Worm (Caenorhabditis elegans): ENCODE measurements around the gene immt-2.

The immt-2 gene

ce11 chrV:16788967-16789366 lies at the start of gene immt-2:
Gene immt-2 (plus strand): TSS chrV:16789267.
- TF ChIP-seq ceh-19 (GFP tag; optimal IDR thresholded peaks at IDR 0.05) (no peak), nhr-11 (tag; optimal IDR thresholded peaks at IDR 0.05) (no peak), hlh-13 (GFP tag; optimal IDR thresholded peaks at IDR 0.05) (no peak), unc-55 (GFP tag; optimal IDR thresholded peaks at IDR 0.05) (no peak), tbx-7 (tag; optimal IDR thresholded peaks at IDR 0.05) (no peak), lim-6 (tag; optimal IDR thresholded peaks at IDR 0.05) (no peak), eyg-1 (tag; optimal IDR thresholded peaks at IDR 0.05) (no peak), mec-3 (tag; optimal IDR thresholded peaks at IDR 0.05; ENCODE audit: borderline replicate concordance) (no peak), hlh-6 (tag; optimal IDR thresholded peaks at IDR 0.05) (no peak), ahr-1 (tag; optimal IDR thresholded peaks at IDR 0.05) (no peak), unc-3 (GFP tag; conservative IDR thresholded peaks at IDR 0.05) (no peak), unc-3 (tag; optimal IDR thresholded peaks at IDR 0.05) (no peak), elt-4 (tag; optimal IDR thresholded peaks at IDR 0.05) (no peak), Y22D7AL.16 (tag; optimal IDR thresholded peaks at IDR 0.05) (no peak), pha-2 (tag; optimal IDR thresholded peaks at IDR 0.05) (no peak), fkh-10 (GFP tag; optimal IDR thresholded peaks at IDR 0.05) (no peak), sdc-2 (tag; optimal IDR thresholded peaks at IDR 0.05) (no peak), elt-2 (tag; optimal IDR thresholded peaks at IDR 0.05) (no peak), rnt-1 (tag; optimal IDR thresholded peaks at IDR 0.05) (no peak), sox-2 (GFP tag; IDR thresholded peaks at IDR 0.05) (no peak)

ce11 chrV:16742123-16742522 lies 46.9 kb upstream of the immt-2 start, which contains the start of gene T25E12.6:
Gene T25E12.6 (plus strand): TSS chrV:16742423.
- TF ChIP-seq hlh-13 (GFP tag; optimal IDR thresholded peaks at IDR 0.05) (no peak), ets-4 (tag; optimal IDR thresholded peaks at IDR 0.05) (no peak), pax-1 (tag; optimal IDR thresholded peaks at IDR 0.05) (no peak), sox-2 (GFP tag; IDR thresholded peaks at IDR 0.05) (no peak), nfya-1 (tag; optimal IDR thresholded peaks at IDR 0.05) (no peak), syd-9 (tag; optimal IDR thresholded peaks at IDR 0.05) (no peak)

- TF ChIP-seq hlh-8 (tag; optimal IDR thresholded peaks at IDR 0.05) = no peak
- TF ChIP-seq hlh-15 (tag; optimal IDR thresholded peaks at IDR 0.05) = no peak
- no peak for TF ChIP-seq rnt-1 (tag; optimal IDR thresholded peaks at IDR 0.05)
- no peak for TF ChIP-seq pha-4 (tag; optimal IDR thresholded peaks at IDR 0.05)
- no peak for TF ChIP-seq mec-3 (tag; optimal IDR thresholded peaks at IDR 0.05; ENCODE audit: borderline replicate concordance)
- no peak for TF ChIP-seq ceh-6 (GFP tag; optimal IDR thresholded peaks at IDR 0.05)
- TF ChIP-seq npax-4 (tag; optimal IDR thresholded peaks at IDR 0.05) = no peak
- no peak for TF ChIP-seq dmd-4 (tag; optimal IDR thresholded peaks at IDR 0.05; ENCODE audit: borderline replicate concordance)
- no peak for TF ChIP-seq C08G9.2 (tag; optimal IDR thresholded peaks at IDR 0.05)
- TF ChIP-seq ceh-34 (tag; optimal IDR thresholded peaks at IDR 0.05) = no peak
- TF ChIP-seq sox-2 (GFP tag; IDR thresholded peaks at IDR 0.05) = no peak
- TF ChIP-seq C38D4.7 (GFP tag; optimal IDR thresholded peaks at IDR 0.05) = no peak
- no peak for TF ChIP-seq ahr-1 (tag; optimal IDR thresholded peaks at IDR 0.05)
- TF ChIP-seq unc-3 (GFP tag; conservative IDR thresholded peaks at IDR 0.05) = no peak
- no peak for TF ChIP-seq unc-3 (tag; optimal IDR thresholded peaks at IDR 0.05)
- no peak for TF ChIP-seq elt-2 (tag; optimal IDR thresholded peaks at IDR 0.05)
Observed at ce11 chrV:16744783-16745182, 44.3 kb upstream of the immt-2 start.

DNA sequence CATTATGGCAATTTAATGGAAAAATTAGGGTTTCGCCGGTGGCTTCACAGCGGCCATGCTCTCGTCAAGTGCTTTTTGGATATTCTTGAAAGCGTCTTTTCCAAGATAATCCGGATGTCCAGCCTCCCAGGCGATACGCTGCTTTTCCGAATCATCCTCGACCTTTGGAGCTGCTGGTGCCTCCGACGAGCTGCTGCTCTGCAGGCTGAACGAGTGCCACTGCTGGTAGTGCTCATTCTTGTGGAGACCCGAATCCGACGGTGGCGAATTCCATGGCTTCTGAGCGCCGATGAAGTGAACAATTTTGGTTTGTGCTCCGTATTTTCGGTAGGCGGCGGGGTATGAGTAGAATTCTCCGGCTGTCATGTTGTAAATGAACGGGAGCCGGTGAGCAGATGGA lies 43.9 kb upstream of the immt-2 start:
- no peak for TF ChIP-seq fkh-10 (GFP tag; optimal IDR thresholded peaks at IDR 0.05)
- no peak for TF ChIP-seq eyg-1 (tag; optimal IDR thresholded peaks at IDR 0.05)
- no peak for TF ChIP-seq nfya-1 (tag; optimal IDR thresholded peaks at IDR 0.05)
- TF ChIP-seq madf-2 (tag; optimal IDR thresholded peaks at IDR 0.05) = no peak
- no peak for TF ChIP-seq pha-2 (tag; optimal IDR thresholded peaks at IDR 0.05)
- TF ChIP-seq ttx-3 (tag; optimal IDR thresholded peaks at IDR 0.05) = no peak
- TF ChIP-seq che-1 (tag; optimal IDR thresholded peaks at IDR 0.05) = no peak
- TF ChIP-seq ceh-31 (tag; optimal IDR thresholded peaks at IDR 0.05) = no peak
- no peak for TF ChIP-seq unc-86 (tag; optimal IDR thresholded peaks at IDR 0.05)
- no peak for TF ChIP-seq fax-1 (tag; optimal IDR thresholded peaks at IDR 0.05)
- no peak for TF ChIP-seq K02D7.2 (tag; optimal IDR thresholded peaks at IDR 0.05)
- no peak for TF ChIP-seq nhr-232 (tag; optimal IDR thresholded peaks at IDR 0.05)
- no peak for TF ChIP-seq sox-4 (tag; optimal IDR thresholded peaks at IDR 0.05)

All from whole organism, late embryonic.